Fruit fly (Drosophila melanogaster) S2 (cell line): ENCODE data around the gene CG12171.

Experiments used
- CG8478 ChIP-seq: fragments of >200 bp; optimal IDR thresholded peaks from 2 replicates; lab custom pipeline; 2018
- CTCF ChIP-seq, 2 experiments: fragments of >200 bp; optimal IDR thresholded peaks; 2 replicates each; lab custom pipeline; 2018

dm6 chr3R:5682921-5683748 is 49.7 kb downstream of the CG12171 start:
- TF ChIP-seq CG8478 (no peak), CTCF (optimal IDR thresholded peaks at IDR 0.05; lab: Kevin White, UChicago) (no peak)
